Worm (Caenorhabditis elegans): Measurements from ENCODE around the gene abu-15.

DNA sequence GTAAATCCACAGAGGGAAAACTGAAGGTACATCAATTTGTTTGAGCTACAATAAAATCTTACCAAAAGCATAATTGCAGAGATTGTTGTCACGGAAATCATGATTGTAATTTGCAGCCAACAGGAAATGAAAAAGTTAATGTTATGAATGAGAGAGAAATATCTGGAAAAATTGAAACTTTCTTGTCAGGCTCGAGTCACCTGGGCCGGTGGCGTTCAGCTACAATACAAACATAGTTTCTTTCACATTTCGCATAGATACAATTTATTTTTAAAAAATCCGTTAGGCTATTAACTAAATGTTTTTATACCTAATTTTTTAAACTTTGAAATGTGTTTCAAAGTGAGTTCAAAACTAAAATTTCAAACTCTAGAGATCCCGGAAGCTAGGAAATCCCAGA, 742 bp upstream of the abu-15 start, which contains the start of gene srx-39:
- TF ChIP-seq rcor-1 (GFP tag; IDR thresholded peaks at IDR 0.05) = no peak
- TF ChIP-seq unc-130 (GFP tag; optimal IDR thresholded peaks at IDR 0.05) = no peak
